Worm (Caenorhabditis elegans) whole organism, L4 larva: ENCODE data around the gene R09B5.11.

Source experiments
- D1046.2 ChIP-seq: fragments of 200-800 bp; sonication (Bioruptor generic); IDR thresholded peaks from 2 replicates; pipeline ENCODE4 v1.3.6; 2022; ENCODE audit warnings: missing genetic modification characterization, missing compliant biosample characterization
- F10B5.3 ChIP-seq: sonication (generic microtip); optimal IDR thresholded peaks from 2 replicates; lab custom pipeline; 2016; ENCODE audit warnings: mild to moderate bottlenecking, missing genetic modification characterization, missing compliant biosample characterization
- F37D6.2 ChIP-seq: sonication (generic microtip); optimal IDR thresholded peaks from 2 replicates; lab custom pipeline; 2016; ENCODE audit warnings: mild to moderate bottlenecking, missing genetic modification characterization, missing compliant biosample characterization
- F44E2.7 ChIP-seq: fragments of 200-800 bp; sonication (Bioruptor generic); IDR thresholded peaks from 2 replicates; pipeline ENCODE4 v2.1.2; 2022; ENCODE audit warnings: missing genetic modification characterization, missing compliant biosample characterization
- R02D3.7 ChIP-seq: fragments of 150-350 bp; sonication (generic microtip); optimal IDR thresholded peaks from 3 replicates; lab custom pipeline; 2014; ENCODE audit warnings: missing biosample characterization, missing genetic modification characterization
- T26A8.4 ChIP-seq: fragments of 200-800 bp; sonication (Bioruptor generic); IDR thresholded peaks from 2 replicates; pipeline ENCODE4 v1.3.6; 2022; ENCODE audit warnings: missing genetic modification characterization, missing compliant biosample characterization
- aha-1 ChIP-seq: fragments of 150-350 bp; peaks from one replicate; lab custom pipeline; 2014; ENCODE audit warnings: missing biosample characterization, missing genetic modification characterization
- ama-1 ChIP-seq: fragments of 150-350 bp; optimal IDR thresholded peaks from 2 replicates; lab custom pipeline; 2014; ENCODE audit warnings: inconsistent platforms, mixed read lengths
- attf-4 ChIP-seq: sonication (generic microtip); optimal IDR thresholded peaks from 3 replicates; lab custom pipeline; 2017; ENCODE audit warnings: missing biosample characterization, missing genetic modification characterization
- ceh-44 ChIP-seq: fragments of 200-800 bp; sonication (Bioruptor generic); IDR thresholded peaks from 2 replicates; pipeline ENCODE4 v1.3.6; 2022; ENCODE audit warnings: missing genetic modification reagents, missing genetic modification characterization, missing compliant biosample characterization
- ceh-62 ChIP-seq: sonication (generic microtip); optimal IDR thresholded peaks from 2 replicates; lab custom pipeline; 2017; ENCODE audit warnings: missing biosample characterization, missing genetic modification characterization
- ceh-82 ChIP-seq: sonication (generic microtip); optimal IDR thresholded peaks from 2 replicates; lab custom pipeline; 2017; ENCODE audit warnings: missing biosample characterization, missing genetic modification characterization
- daf-19 ChIP-seq: fragments of 200-800 bp; sonication (Bioruptor generic); conservative IDR thresholded peaks from 2 replicates; pipeline ENCODE4 v1.3.6; 2022; ENCODE audit warnings: missing genetic modification characterization, missing compliant biosample characterization
- dmd-9 ChIP-seq: fragments of 200-800 bp; sonication (Bioruptor generic); IDR thresholded peaks from 2 replicates; pipeline ENCODE4 v1.3.6; 2022; ENCODE audit warnings: missing genetic modification reagents, missing genetic modification characterization, missing compliant biosample characterization
- dpl-1 ChIP-seq: fragments of 150-350 bp; optimal IDR thresholded peaks from 2 replicates; lab custom pipeline; 2014; ENCODE audit warnings: missing biosample characterization, missing genetic modification reagents, missing genetic modification characterization
- duxl-1 ChIP-seq: sonication (generic microtip); optimal IDR thresholded peaks from 2 replicates; lab custom pipeline; 2016; ENCODE audit warnings: mild to moderate bottlenecking, missing genetic modification characterization, moderate library complexity, missing compliant biosample characterization; ENCODE audit not compliant: poor library complexity
- fkh-10 ChIP-seq: fragments of 150-350 bp; optimal IDR thresholded peaks from 2 replicates; lab custom pipeline; 2014; ENCODE audit warnings: missing biosample characterization, missing genetic modification reagents, missing genetic modification characterization
- hif-1 ChIP-seq, 2 experiments: sonication (generic microtip); optimal IDR thresholded peaks; 2 replicates each; lab custom pipeline; 2016 to 2017; ENCODE audit warnings: missing compliant biosample characterization in 2 of 2, missing genetic modification characterization in 2 of 2, missing genetic modification reagents in 2 of 2, missing genotype in 2 of 2, mild to moderate bottlenecking in 1 of 2
- hmg-1.1 ChIP-seq: fragments of 200-800 bp; sonication (Bioruptor generic); IDR thresholded peaks from 2 replicates; pipeline ENCODE4 v1.3.6; 2022; ENCODE audit warnings: missing genetic modification reagents, missing genetic modification characterization, missing compliant biosample characterization
- jun-1 ChIP-seq: fragments of 150-350 bp; optimal IDR thresholded peaks from 2 replicates; lab custom pipeline; 2014; ENCODE audit warnings: missing biosample characterization, missing genetic modification reagents, missing genetic modification characterization
- lim-7 ChIP-seq: fragments of 200-800 bp; sonication (Bioruptor generic); IDR thresholded peaks from 2 replicates; pipeline ENCODE4 v1.3.6; 2022; ENCODE audit warnings: missing genetic modification characterization, missing compliant biosample characterization
- lsy-2 ChIP-seq, 2 experiments: fragments of 150-350 bp in 1 of 2; sonication (generic microtip) in 1 of 2; optimal IDR thresholded peaks; 2 replicates each; lab custom pipeline; 2014 to 2017; ENCODE audit warnings: missing biosample characterization in 2 of 2, missing genetic modification characterization in 2 of 2
- madf-5 ChIP-seq, 2 experiments: fragments of 200-800 bp; sonication (Bioruptor generic); IDR thresholded peaks; 2 replicates each; pipeline ENCODE4 v1.3.6; 2022; ENCODE audit warnings: missing compliant biosample characterization in 2 of 2, missing genetic modification characterization in 2 of 2
- madf-9 ChIP-seq: fragments of 200-800 bp; sonication (Bioruptor generic); conservative IDR thresholded peaks from 2 replicates; pipeline ENCODE4 v1.3.6; 2022; ENCODE audit warnings: missing genetic modification reagents, missing genetic modification characterization, missing compliant biosample characterization
- mep-1 ChIP-seq: fragments of 150-350 bp; sonication (generic microtip); optimal IDR thresholded peaks from 3 replicates; lab custom pipeline; 2014; ENCODE audit warnings: missing biosample characterization, missing genetic modification characterization
- nhr-25 ChIP-seq: sonication (generic microtip); optimal IDR thresholded peaks from 2 replicates; lab custom pipeline; 2017; ENCODE audit warnings: missing genetic modification characterization, mild to moderate bottlenecking, missing compliant biosample characterization, antibody characterized with exemption, moderate library complexity, borderline replicate concordance; ENCODE audit not compliant: insufficient read depth
- nhr-41 ChIP-seq: fragments of 200-800 bp; sonication (Bioruptor generic); IDR thresholded peaks from 2 replicates; pipeline ENCODE4 v1.3.6; 2022; ENCODE audit warnings: missing genetic modification reagents, missing genetic modification characterization, missing compliant biosample characterization
- nhr-42 ChIP-seq: fragments of 200-800 bp; sonication (Bioruptor generic); IDR thresholded peaks from 2 replicates; pipeline ENCODE4 v1.3.6; 2022; ENCODE audit warnings: missing genetic modification characterization, missing compliant biosample characterization
- nhr-48 ChIP-seq: sonication (generic microtip); optimal IDR thresholded peaks from 2 replicates; lab custom pipeline; 2016; ENCODE audit warnings: mild to moderate bottlenecking, missing genetic modification characterization, missing compliant biosample characterization
- nhr-6 ChIP-seq: fragments of 150-350 bp; optimal IDR thresholded peaks from 2 replicates; lab custom pipeline; 2014; ENCODE audit warnings: missing biosample characterization, missing genetic modification characterization
- rbr-2 ChIP-seq: sonication (generic microtip); optimal IDR thresholded peaks from 2 replicates; lab custom pipeline; 2016; ENCODE audit warnings: missing genotype, missing genetic modification characterization, missing compliant biosample characterization
- sdz-12 ChIP-seq: fragments of 200-800 bp; sonication (Bioruptor generic); optimal IDR thresholded peaks from 2 replicates; lab custom pipeline; 2018; ENCODE audit warnings: mild to moderate bottlenecking, missing genetic modification characterization, missing compliant biosample characterization
- spr-1 ChIP-seq: sonication (generic microtip); optimal IDR thresholded peaks from 2 replicates; lab custom pipeline; 2016; ENCODE audit warnings: mild to moderate bottlenecking, missing genetic modification characterization, missing compliant biosample characterization
- tra-1 ChIP-seq: fragments of 200-800 bp; sonication (Bioruptor generic); IDR thresholded peaks from 2 replicates; pipeline ENCODE4 v1.3.6; 2022; ENCODE audit warnings: missing genetic modification reagents, missing genetic modification characterization, missing compliant biosample characterization
- unc-62 ChIP-seq, 3 experiments: fragments of 150-350 bp in 1 of 3; sonication (generic microtip); optimal IDR thresholded peaks in 2 of 3; peaks in 1 of 3; 1 replicate in 1 of 3; 2 replicates in 2 of 3; lab custom pipeline; 2014 to 2017; ENCODE audit warnings: missing biosample characterization in 3 of 3, missing genetic modification characterization in 3 of 3, missing genetic modification reagents in 3 of 3, missing genotype in 1 of 3
- zfp-2 ChIP-seq: sonication (generic microtip); optimal IDR thresholded peaks from 2 replicates; lab custom pipeline; 2016; ENCODE audit warnings: mild to moderate bottlenecking, missing genetic modification characterization, missing compliant biosample characterization
- zip-11 ChIP-seq: fragments of 200-800 bp; sonication (Bioruptor generic); IDR thresholded peaks from 2 replicates; pipeline ENCODE4 v1.3.6; 2022; ENCODE audit warnings: missing genetic modification characterization, missing compliant biosample characterization
- zip-2 ChIP-seq: fragments of 150-350 bp; optimal IDR thresholded peaks from 2 replicates; lab custom pipeline; 2014; ENCODE audit warnings: missing biosample characterization, missing genetic modification characterization
- ztf-11 ChIP-seq: fragments of 150-350 bp; optimal IDR thresholded peaks from 2 replicates; lab custom pipeline; 2014; ENCODE audit warnings: missing biosample characterization, missing genetic modification characterization
- ztf-7 ChIP-seq: fragments of 150-350 bp; optimal IDR thresholded peaks from 2 replicates; lab custom pipeline; 2014; ENCODE audit warnings: missing biosample characterization, missing genetic modification characterization

Gene R09B5.11

DNA sequence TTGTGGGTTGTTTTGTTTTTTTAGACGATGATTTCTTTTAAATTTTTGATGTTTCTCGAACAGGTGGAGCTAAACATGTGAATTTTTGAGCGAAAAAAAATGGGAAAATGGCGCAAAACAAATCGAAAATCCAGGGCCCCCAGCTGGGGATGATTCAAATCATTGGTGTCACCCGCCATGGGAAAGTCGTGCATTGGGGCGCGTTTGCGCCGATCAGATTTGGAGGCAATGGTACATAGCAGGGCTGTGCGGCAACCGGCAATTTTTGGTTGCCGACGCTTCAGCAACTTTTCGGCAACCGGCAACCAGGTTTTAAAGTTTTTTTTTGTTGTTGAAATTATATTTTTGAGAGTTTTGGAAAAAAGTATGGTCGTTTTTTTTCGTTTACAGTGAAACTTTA, 48.6 kb upstream of the R09B5.11 start:
- TF ChIP-seq hmg-1.1 (no peak), nhr-42 (no peak), ceh-62 (tag; lab: Kevin White, UChicago) (no peak), nhr-6 (no peak), tra-1 (GFP tag; lab: Robert Waterston, UW) (no peak), spr-1 (tag; lab: Kevin White, UChicago) (no peak), zfp-2 (tag; lab: Kevin White, UChicago) (no peak), daf-19 (GFP tag; lab: Robert Waterston, UW) (no peak)

DNA sequence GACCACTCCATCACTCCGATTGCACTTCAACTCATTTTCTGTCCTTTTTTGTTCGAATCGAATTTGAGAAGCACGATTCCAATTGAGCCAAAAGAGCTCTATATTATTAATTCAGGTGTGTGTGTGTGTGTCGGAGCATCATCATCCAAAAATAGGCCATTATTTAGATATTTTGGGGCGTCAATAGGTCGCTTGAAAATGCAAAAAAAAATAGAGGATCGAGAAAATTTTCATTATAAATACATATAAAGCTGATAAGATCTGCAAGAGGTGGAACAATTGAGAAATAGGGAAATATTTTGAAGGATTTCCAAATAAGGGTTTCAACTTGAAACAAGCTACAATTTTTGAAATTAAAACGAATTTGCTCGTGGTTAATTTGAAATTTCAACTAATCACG, 46.1 kb upstream of the R09B5.11 start, which contains the start of gene Y75B7AR.1:
Y75B7AR.1 (minus strand) TSS at position 101 of the 400 bp plus-strand sequence.
- TF ChIP-seq aha-1 (tag; lab: Kevin White, UChicago), result peak; percentile 75
- TF ChIP-seq unc-62 (GFP tag; optimal IDR thresholded peaks at IDR 0.05 in 1 of 2; lab: Kevin White, UChicago), result peak in 1 of 2 experiments; percentile 14
- TF ChIP-seq unc-62 (tag; optimal IDR thresholded peaks at IDR 0.05; lab: Kevin White, UChicago), result no peak
- no peak for TF ChIP-seq nhr-48 (tag; lab: Kevin White, UChicago)
- TF ChIP-seq, all 104 proteins: peak for 2

DNA sequence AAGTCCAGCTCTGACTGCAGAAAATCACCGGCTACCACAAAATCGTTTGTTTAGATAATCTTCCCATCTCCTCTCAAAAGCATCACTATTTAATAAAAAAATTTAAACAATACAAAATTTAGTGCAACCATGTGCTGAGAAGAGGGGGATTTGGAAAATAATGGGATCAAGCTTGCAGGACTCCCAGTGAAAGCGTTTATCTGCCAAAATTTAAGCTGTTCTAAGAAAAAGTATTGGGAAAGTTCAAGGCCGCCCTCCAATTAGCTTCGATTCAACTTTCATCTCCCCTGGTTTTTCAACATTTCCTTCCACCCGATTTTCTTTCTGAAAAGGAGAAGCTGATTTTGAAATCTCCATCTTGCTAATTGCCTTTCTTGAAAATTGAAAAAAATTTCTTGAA, 30.9 kb upstream of the R09B5.11 start:
- TF ChIP-seq ama-1 (lab: Kevin White, UChicago) (no peak), duxl-1 (tag; lab: Kevin White, UChicago) (no peak), zip-2 (tag; lab: Kevin White, UChicago) (no peak), lim-7 (GFP tag; lab: Robert Waterston, UW) (no peak), F37D6.2 (tag; lab: Kevin White, UChicago) (no peak), F44E2.7 (GFP tag; lab: Robert Waterston, UW) (no peak), madf-9 (GFP tag; lab: Robert Waterston, UW) (no peak), jun-1 (tag; lab: Kevin White, UChicago) (no peak), madf-5 (GFP tag; IDR thresholded peaks at IDR 0.05; lab: Robert Waterston, UW) (no peak), ztf-11 (tag; lab: Kevin White, UChicago) (no peak), zip-11 (GFP tag; lab: Robert Waterston, UW) (no peak), aha-1 (tag; lab: Kevin White, UChicago) (no peak), T26A8.4 (GFP tag; lab: Robert Waterston, UW) (no peak), rbr-2 (tag; lab: Kevin White, UChicago) (no peak)

ce11 chrV:1410727-1411126, 28.3 kb upstream of the R09B5.11 start:
- TF ChIP-seq dpl-1 (GFP tag; lab: Kevin White, UChicago) (no peak), T26A8.4 (GFP tag; lab: Robert Waterston, UW) (no peak), rbr-2 (tag; lab: Kevin White, UChicago) (no peak), F10B5.3 (tag; lab: Kevin White, UChicago) (no peak), ceh-44 (GFP tag; lab: Robert Waterston, UW) (no peak), duxl-1 (tag; lab: Kevin White, UChicago) (no peak), jun-1 (tag; lab: Kevin White, UChicago) (no peak)
- TF ChIP-seq, all 104 proteins: peak for 0

DNA sequence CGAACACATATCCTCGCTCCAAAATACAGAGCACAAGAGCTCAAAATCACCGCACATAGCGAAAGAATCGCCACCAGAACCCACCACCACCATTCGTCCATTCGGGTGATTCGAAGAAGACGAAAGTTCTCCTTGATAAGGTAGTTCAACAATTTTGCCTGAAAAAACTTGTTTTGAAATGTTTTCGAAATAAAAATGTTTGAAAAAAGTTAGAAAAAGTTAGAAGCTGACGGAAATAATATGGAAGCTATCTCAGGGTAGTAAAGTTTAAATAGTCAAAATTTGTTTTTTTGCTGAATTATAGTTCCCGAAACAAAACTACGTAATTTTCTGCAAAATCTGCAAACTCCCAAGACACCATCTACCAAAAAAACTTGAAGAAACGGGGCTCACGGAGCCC, 27.5 kb upstream of the R09B5.11 start, which contains the start of gene snt-5:
snt-5 (minus strand) TSS at position 101 of the 400 bp plus-strand sequence.
- TF ChIP-seq ztf-7, result no peak
- no peak for TF ChIP-seq D1046.2
- no peak for TF ChIP-seq lsy-2 (tag; optimal IDR thresholded peaks at IDR 0.05; lab: Kevin White, UChicago)
- TF ChIP-seq hif-1 (tag; optimal IDR thresholded peaks at IDR 0.05; lab: Kevin White, UChicago), result no peak
- no peak for TF ChIP-seq sdz-12
- TF ChIP-seq fkh-10 (GFP tag; lab: Kevin White, UChicago), result no peak
- TF ChIP-seq aha-1 (tag; lab: Kevin White, UChicago), result no peak
- no peak for TF ChIP-seq nhr-41 (GFP tag; lab: Robert Waterston, UW)
- no peak for TF ChIP-seq attf-4 (tag; lab: Kevin White, UChicago)
- TF ChIP-seq R02D3.7, result no peak
- no peak for TF ChIP-seq zip-11 (GFP tag; lab: Robert Waterston, UW)
- no peak for TF ChIP-seq ceh-62 (tag; lab: Kevin White, UChicago)
- TF ChIP-seq ceh-82 (tag; lab: Kevin White, UChicago), result no peak
- TF ChIP-seq T26A8.4 (GFP tag; lab: Robert Waterston, UW), result no peak
- TF ChIP-seq hmg-1.1, result no peak
- TF ChIP-seq dmd-9 (GFP tag; lab: Robert Waterston, UW), result no peak
- TF ChIP-seq nhr-25 (tag; lab: Kevin White, UChicago), result no peak
- no peak for TF ChIP-seq mep-1 (tag; lab: Kevin White, UChicago)
